Worm (Caenorhabditis elegans): ENCODE results near the gene ZC404.1.

- TF ChIP-seq W03F9.2 (tag; optimal IDR thresholded peaks at IDR 0.05) (no peak), dao-5 (tag; optimal IDR thresholded peaks at IDR 0.05) (no peak), him-1 (tag; optimal IDR thresholded peaks at IDR 0.05) (no peak)
Measured at ce11 chrV:6817184-6817583, 23.2 kb downstream of the ZC404.1 start, which contains the start of gene dmsr-14.
